Worm (Caenorhabditis elegans) whole organism, L1 larva: ENCODE measurements around the gene hum-2.

Source experiments
- dpl-1 ChIP-seq, 3 experiments: fragments of 150-350 bp in 2 of 3; sonication (generic microtip) in 1 of 3; optimal IDR thresholded peaks; 2 replicates each; lab custom pipeline; 2014 to 2017; ENCODE audit warnings: missing biosample characterization in 3 of 3, missing genetic modification characterization in 3 of 3, missing genetic modification reagents in 3 of 3
- lin-35 ChIP-seq, 2 experiments: fragments of 150-350 bp; optimal IDR thresholded peaks; 2 replicates each; lab custom pipeline; 2014; ENCODE audit warnings: missing biosample characterization in 2 of 2, missing genetic modification characterization in 2 of 2, missing genetic modification reagents in 2 of 2

DNA sequence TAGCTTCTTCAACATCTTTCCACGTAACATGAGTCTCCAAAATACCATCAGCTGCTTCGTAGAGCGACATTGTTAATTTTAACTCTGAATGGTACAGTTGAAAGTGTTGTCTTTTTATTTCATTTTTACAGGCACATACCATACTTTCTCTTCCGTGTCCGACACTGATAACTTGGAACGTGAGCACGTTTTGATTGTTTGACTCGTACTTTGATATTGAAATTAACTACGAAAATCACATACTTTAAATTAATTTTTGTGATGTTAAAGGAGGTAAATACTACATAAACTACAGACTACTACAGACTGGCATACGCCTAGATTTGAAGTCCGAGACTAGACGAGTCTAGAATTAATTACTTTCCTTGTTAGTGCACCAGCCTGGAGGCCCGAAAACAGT lies 7.6 kb upstream of the hum-2 start, which contains the start of gene E02C12.10:
- TF ChIP-seq lin-35 (GFP tag; optimal IDR thresholded peaks at IDR 0.05; lab: Kevin White, UChicago) (no peak), dpl-1 (GFP tag; optimal IDR thresholded peaks at IDR 0.05; lab: Kevin White, UChicago) (no peak)
